Worm (Caenorhabditis elegans) whole organism, L4 larva: ENCODE results near the gene oac-48.

Experiments used
- ces-1 ChIP-seq: fragments of 150-350 bp; sonication (generic microtip); optimal IDR thresholded peaks from 4 replicates; lab custom pipeline; 2014; ENCODE audit warnings: missing biosample characterization, missing genetic modification reagents, missing genetic modification characterization
- daf-8 ChIP-seq: fragments of 200-800 bp; sonication (Bioruptor generic); IDR thresholded peaks from 2 replicates; pipeline ENCODE4 v1.3.6; 2022; ENCODE audit warnings: missing genetic modification characterization, missing compliant biosample characterization
- pha-4 ChIP-seq, 2 experiments: fragments of 150-350 bp in 1 of 2; fragments of 200-800 bp in 1 of 2; sonication (Bioruptor generic) in 1 of 2; IDR thresholded peaks in 1 of 2; optimal IDR thresholded peaks in 1 of 2; 2 replicates each; pipeline versions ENCODE4 v1.3.6 to Lab custom; 2014 to 2022; ENCODE audit warnings: missing genetic modification characterization in 2 of 2, missing genetic modification reagents in 2 of 2, missing biosample characterization in 1 of 2, missing compliant biosample characterization in 1 of 2

- TF ChIP-seq daf-8 (no peak), ces-1 (GFP tag; lab: Kevin White, UChicago) (no peak), pha-4 (GFP tag; IDR thresholded peaks at IDR 0.05; lab: Robert Waterston, UW) (no peak), pha-4 (tag; optimal IDR thresholded peaks at IDR 0.05; lab: Kevin White, UChicago) (no peak)
Measured at ce11 chrIV:13710367-13710766, 36.8 kb downstream of the oac-48 start.
